Worm (Caenorhabditis elegans) whole organism, young adult: ENCODE measurements around the gene srsy-2.

Source experiments
- B0261.1 ChIP-seq: sonication (generic microtip); optimal IDR thresholded peaks from 2 replicates; lab custom pipeline; 2016; ENCODE audit warnings: mild to moderate bottlenecking, missing genetic modification characterization, moderate library complexity, missing compliant biosample characterization
- B0336.3 ChIP-seq: fragments of 200-800 bp; sonication (Bioruptor generic); IDR thresholded peaks from 2 replicates; pipeline ENCODE4 v1.3.6; 2022; ENCODE audit warnings: missing genetic modification characterization, missing compliant biosample characterization
- C06A6.2 ChIP-seq: fragments of 200-800 bp; sonication (Bioruptor generic); conservative IDR thresholded peaks from 2 replicates; pipeline ENCODE4 v1.3.6; 2022; ENCODE audit warnings: missing genetic modification characterization, missing compliant biosample characterization
- F22D6.2 ChIP-seq: sonication (generic microtip); optimal IDR thresholded peaks from 2 replicates; lab custom pipeline; 2016; ENCODE audit warnings: mild to moderate bottlenecking, missing genetic modification characterization, missing compliant biosample characterization
- F23B12.7 ChIP-seq: sonication (generic microtip); optimal IDR thresholded peaks from 2 replicates; lab custom pipeline; 2017; ENCODE audit warnings: missing genetic modification characterization, mild to moderate bottlenecking, missing compliant biosample characterization, antibody characterized with exemption, moderate library complexity; ENCODE audit not compliant: insufficient read depth
- F37B4.10 ChIP-seq: fragments of 200-800 bp; sonication (Bioruptor generic); IDR thresholded peaks from 2 replicates; pipeline ENCODE4 v1.3.6; 2022; ENCODE audit warnings: missing genetic modification characterization, missing compliant biosample characterization
- F39B2.1 ChIP-seq: fragments of 200-800 bp; sonication (Bioruptor generic); IDR thresholded peaks from 2 replicates; pipeline ENCODE4 v1.3.6; 2022; ENCODE audit warnings: missing genetic modification reagents, missing genetic modification characterization, missing compliant biosample characterization
- F52B5.7 ChIP-seq: sonication (generic microtip); optimal IDR thresholded peaks from 2 replicates; lab custom pipeline; 2016; ENCODE audit warnings: mild to moderate bottlenecking, missing genetic modification characterization, missing compliant biosample characterization
- T07F8.4 ChIP-seq: sonication (generic microtip); optimal IDR thresholded peaks from 2 replicates; lab custom pipeline; 2016; ENCODE audit warnings: mild to moderate bottlenecking, missing genetic modification characterization, moderate library complexity, missing compliant biosample characterization
- T26A5.8 ChIP-seq: sonication (generic microtip); optimal IDR thresholded peaks from 2 replicates; lab custom pipeline; 2016; ENCODE audit warnings: missing genetic modification characterization, missing compliant biosample characterization
- Y56A3A.18 ChIP-seq: fragments of 200-800 bp; sonication (Bioruptor generic); IDR thresholded peaks from 2 replicates; pipeline ENCODE4 v1.3.6; 2022; ENCODE audit warnings: missing genetic modification reagents, missing genetic modification characterization, missing compliant biosample characterization
- akir-1 ChIP-seq: fragments of 200-800 bp; sonication (Bioruptor generic); optimal IDR thresholded peaks from 2 replicates; lab custom pipeline; 2018; ENCODE audit warnings: mild to moderate bottlenecking, missing genetic modification characterization, moderate library complexity, missing compliant biosample characterization
- aptf-3 ChIP-seq: fragments of 200-800 bp; sonication (Bioruptor generic); IDR thresholded peaks from 2 replicates; pipeline ENCODE4 v1.3.6; 2022; ENCODE audit warnings: missing genetic modification characterization, missing compliant biosample characterization
- attf-5 ChIP-seq: fragments of 200-800 bp; sonication (Bioruptor generic); optimal IDR thresholded peaks from 2 replicates; lab custom pipeline; 2018; ENCODE audit warnings: mild to moderate bottlenecking, missing genetic modification characterization, missing compliant biosample characterization
- cebp-2 ChIP-seq: fragments of 200-800 bp; sonication (Bioruptor generic); IDR thresholded peaks from 2 replicates; pipeline ENCODE4 v1.3.6; 2022; ENCODE audit warnings: missing genetic modification characterization, missing compliant biosample characterization
- ceh-100 ChIP-seq: fragments of 200-800 bp; sonication (Bioruptor generic); IDR thresholded peaks from 2 replicates; pipeline ENCODE4 v1.3.6; 2022; ENCODE audit warnings: missing genetic modification reagents, missing genetic modification characterization, missing compliant biosample characterization
- ceh-40 ChIP-seq: fragments of 200-800 bp; sonication (Bioruptor generic); IDR thresholded peaks from 2 replicates; pipeline ENCODE4 v1.3.6; 2022; ENCODE audit warnings: missing genetic modification characterization, missing compliant biosample characterization
- ceh-79 ChIP-seq: sonication (generic microtip); optimal IDR thresholded peaks from 2 replicates; lab custom pipeline; 2017; ENCODE audit warnings: mild to moderate bottlenecking, missing genetic modification characterization, missing compliant biosample characterization
- ceh-91 ChIP-seq: fragments of 200-800 bp; sonication (Bioruptor generic); IDR thresholded peaks from 2 replicates; pipeline ENCODE4 v1.3.6; 2022; ENCODE audit warnings: missing genetic modification reagents, missing genetic modification characterization, missing compliant biosample characterization
- efl-1 ChIP-seq: fragments of 150-350 bp; optimal IDR thresholded peaks from 2 replicates; lab custom pipeline; 2014; ENCODE audit warnings: missing biosample characterization, missing genetic modification reagents, missing genetic modification characterization
- egl-44 ChIP-seq: fragments of 200-800 bp; sonication (Bioruptor generic); IDR thresholded peaks from 2 replicates; pipeline ENCODE4 v1.3.6; 2022; ENCODE audit warnings: missing genetic modification reagents, missing genetic modification characterization, missing compliant biosample characterization
- egrh-3 ChIP-seq: fragments of 200-800 bp; sonication (Bioruptor generic); IDR thresholded peaks from 2 replicates; pipeline ENCODE4 v1.3.6; 2022; ENCODE audit warnings: missing genetic modification reagents, missing genetic modification characterization, missing compliant biosample characterization
- ekl-4 ChIP-seq: fragments of 200-800 bp; sonication (Bioruptor generic); IDR thresholded peaks from 2 replicates; pipeline ENCODE4 v1.3.6; 2022; ENCODE audit warnings: missing genetic modification reagents, missing genetic modification characterization, missing compliant biosample characterization
- fkh-3 ChIP-seq: sonication (generic microtip); optimal IDR thresholded peaks from 2 replicates; lab custom pipeline; 2016; ENCODE audit warnings: mild to moderate bottlenecking, missing genetic modification characterization, missing compliant biosample characterization
- him-1 ChIP-seq: sonication (generic microtip); optimal IDR thresholded peaks from 2 replicates; lab custom pipeline; 2016; ENCODE audit warnings: missing genotype, missing genetic modification reagents, missing genetic modification characterization, missing compliant biosample characterization
- hmg-1.2 ChIP-seq: fragments of 200-800 bp; sonication (Bioruptor generic); IDR thresholded peaks from 2 replicates; pipeline ENCODE4 v1.3.6; 2022; ENCODE audit warnings: missing genetic modification reagents, missing genetic modification characterization, missing compliant biosample characterization
- hmg-20 ChIP-seq: fragments of 200-800 bp; sonication (Bioruptor generic); IDR thresholded peaks from 2 replicates; pipeline ENCODE4 v1.3.6; 2022; ENCODE audit warnings: missing genetic modification reagents, missing genetic modification characterization, missing compliant biosample characterization
- lag-1 ChIP-seq: fragments of 200-800 bp; sonication (Bioruptor generic); IDR thresholded peaks from 2 replicates; pipeline ENCODE4 v1.3.6; 2022; ENCODE audit warnings: missing genetic modification reagents, missing genetic modification characterization, missing compliant biosample characterization
- lin-35 ChIP-seq, 3 experiments: fragments of 150-350 bp in 2 of 3; sonication (generic microtip) in 1 of 3; optimal IDR thresholded peaks; 2 replicates each; lab custom pipeline; 2014 to 2018; ENCODE audit warnings: missing biosample characterization in 3 of 3, missing genetic modification characterization in 3 of 3, missing genetic modification reagents in 3 of 3
- lin-54 ChIP-seq: fragments of 200-800 bp; sonication (Bioruptor generic); optimal IDR thresholded peaks from 2 replicates; lab custom pipeline; 2018; ENCODE audit warnings: mild to moderate bottlenecking, missing genetic modification characterization, missing compliant biosample characterization
- lsy-27 ChIP-seq: sonication (generic microtip); optimal IDR thresholded peaks from 2 replicates; lab custom pipeline; 2017; ENCODE audit warnings: missing genetic modification characterization, mild to moderate bottlenecking, missing compliant biosample characterization, antibody characterized with exemption, missing genotype, borderline replicate concordance; ENCODE audit not compliant: insufficient read depth
- madf-10 ChIP-seq: sonication (generic microtip); optimal IDR thresholded peaks from 2 replicates; lab custom pipeline; 2016; ENCODE audit warnings: mild to moderate bottlenecking, missing genetic modification characterization, missing compliant biosample characterization
- madf-3 ChIP-seq: fragments of 200-800 bp; sonication (Bioruptor generic); IDR thresholded peaks from 2 replicates; pipeline ENCODE4 v1.3.6; 2022; ENCODE audit warnings: missing genetic modification reagents, missing genetic modification characterization, missing compliant biosample characterization
- madf-8 ChIP-seq: fragments of 200-800 bp; sonication (Bioruptor generic); conservative IDR thresholded peaks from 2 replicates; pipeline ENCODE4 v1.3.6; 2022; ENCODE audit warnings: missing genetic modification reagents, missing genetic modification characterization, missing compliant biosample characterization
- nfya-2 ChIP-seq: fragments of 200-800 bp; sonication (Bioruptor generic); IDR thresholded peaks from 2 replicates; pipeline ENCODE4 v1.3.6; 2022; ENCODE audit warnings: missing genetic modification reagents, missing genetic modification characterization, missing compliant biosample characterization
- nfyb-1 ChIP-seq: fragments of 200-800 bp; sonication (Bioruptor generic); IDR thresholded peaks from 2 replicates; pipeline ENCODE4 v1.3.6; 2022; ENCODE audit warnings: missing genetic modification reagents, missing genetic modification characterization, missing compliant biosample characterization
- nhr-120 ChIP-seq: fragments of 200-800 bp; sonication (Bioruptor generic); IDR thresholded peaks from 2 replicates; pipeline ENCODE4 v1.3.6; 2022; ENCODE audit warnings: missing genetic modification characterization, missing compliant biosample characterization
- nhr-80 ChIP-seq: sonication (generic microtip); optimal IDR thresholded peaks from 2 replicates; lab custom pipeline; 2016; ENCODE audit warnings: missing genetic modification characterization, missing compliant biosample characterization
- rec-8 ChIP-seq, 2 experiments: sonication (generic microtip); optimal IDR thresholded peaks; 2 replicates each; lab custom pipeline; 2016; ENCODE audit warnings: mild to moderate bottlenecking in 2 of 2, missing genetic modification characterization in 2 of 2, missing genetic modification reagents in 2 of 2, missing genotype in 2 of 2, missing biosample characterization in 1 of 2, missing compliant biosample characterization in 1 of 2, moderate library complexity in 1 of 2
- snpc-1.1 ChIP-seq: sonication (generic microtip); optimal IDR thresholded peaks from 2 replicates; lab custom pipeline; 2017; ENCODE audit warnings: missing genetic modification characterization, mild to moderate bottlenecking, missing compliant biosample characterization, antibody characterized with exemption, moderate library complexity, missing genotype, missing genetic modification reagents; ENCODE audit not compliant: insufficient read depth
- snpc-1.3 ChIP-seq: sonication (generic microtip); optimal IDR thresholded peaks from 2 replicates; lab custom pipeline; 2017; ENCODE audit warnings: missing genetic modification characterization, mild to moderate bottlenecking, missing compliant biosample characterization, antibody characterized with exemption, moderate library complexity, missing genotype, missing genetic modification reagents; ENCODE audit not compliant: insufficient read depth
- sptf-2 ChIP-seq: fragments of 200-800 bp; sonication (Bioruptor generic); optimal IDR thresholded peaks from 2 replicates; lab custom pipeline; 2018; ENCODE audit warnings: mild to moderate bottlenecking, missing genetic modification characterization, missing compliant biosample characterization
- tbp1 ChIP-seq: fragments of 200-800 bp; sonication (Bioruptor generic); optimal IDR thresholded peaks from 2 replicates; lab custom pipeline; 2018; ENCODE audit warnings: mild to moderate bottlenecking, missing genetic modification characterization, missing compliant biosample characterization
- tbx-9 ChIP-seq: sonication (generic microtip); optimal IDR thresholded peaks from 2 replicates; lab custom pipeline; 2016; ENCODE audit warnings: borderline replicate concordance, missing genetic modification characterization, inconsistent platforms, missing compliant biosample characterization
- tlf-1 ChIP-seq: fragments of 200-800 bp; sonication (Bioruptor generic); optimal IDR thresholded peaks from 2 replicates; lab custom pipeline; 2018; ENCODE audit warnings: mild to moderate bottlenecking, missing genetic modification characterization, missing compliant biosample characterization
- unc-130 ChIP-seq: sonication (generic microtip); optimal IDR thresholded peaks from 2 replicates; lab custom pipeline; 2016; ENCODE audit warnings: missing genetic modification reagents, missing genetic modification characterization, missing compliant biosample characterization
- ztf-18 ChIP-seq: sonication (generic microtip); optimal IDR thresholded peaks from 2 replicates; lab custom pipeline; 2016; ENCODE audit warnings: missing genotype, mild to moderate bottlenecking, missing genetic modification characterization, missing compliant biosample characterization
- ztf-25 ChIP-seq: fragments of 200-800 bp; sonication (Bioruptor generic); IDR thresholded peaks from 2 replicates; pipeline ENCODE4 v1.3.6; 2022; ENCODE audit warnings: missing genetic modification reagents, missing genetic modification characterization, missing compliant biosample characterization

srsy-2 gene

ce11 chrII:6248503-6248902, 21.6 kb upstream of the srsy-2 start (continued):
- TF ChIP-seq T07F8.4 (peak; percentile 63), F39B2.1 (GFP tag; lab: Robert Waterston, UW) (no peak), ztf-25 (GFP tag; lab: Robert Waterston, UW) (no peak), ekl-4 (GFP tag; lab: Robert Waterston, UW) (peak; percentile 87), ceh-100 (peak; percentile 46; the same call in 1 of the 2 replicates), nhr-80 (peak; percentile 35), ceh-79 (no peak), efl-1 (GFP tag; lab: Kevin White, UChicago) (no peak), aptf-3 (GFP tag; lab: Robert Waterston, UW) (no peak), lin-35 (GFP tag; optimal IDR thresholded peaks at IDR 0.05; lab: Kevin White, UChicago) (peak in 1 of 3 experiments; percentile 30), F37B4.10 (GFP tag; lab: Robert Waterston, UW) (no peak), lsy-27 (no peak), akir-1 (GFP tag; lab: Kevin White, UChicago) (no peak), Y56A3A.18 (GFP tag; lab: Robert Waterston, UW) (no peak), ztf-18 (tag; lab: Kevin White, UChicago) (peak; percentile 68), ceh-40 (GFP tag; lab: Robert Waterston, UW) (no peak), cebp-2 (GFP tag; lab: Robert Waterston, UW) (0 out of 2 replicates have a peak, but pooled peaks have one; percentile 41), egrh-3 (GFP tag; lab: Robert Waterston, UW) (peak; percentile 17; the same call in 1 of the 2 replicates), B0336.3 (GFP tag; lab: Robert Waterston, UW) (0 out of 2 replicates have a peak, but pooled peaks have one; percentile 13), tlf-1 (GFP tag; lab: Kevin White, UChicago) (peak; percentile 1), hmg-20 (GFP tag; lab: Robert Waterston, UW) (no peak), snpc-1.1 (tag; lab: Kevin White, UChicago) (no peak), B0261.1 (tag; lab: Kevin White, UChicago) (peak; percentile 80), lag-1 (no peak), F22D6.2 (tag; lab: Kevin White, UChicago) (no peak), F52B5.7 (tag; lab: Kevin White, UChicago) (peak; percentile 17), lin-54 (GFP tag; lab: Kevin White, UChicago) (peak; percentile 62), madf-10 (peak; percentile 37), rec-8 (tag; optimal IDR thresholded peaks at IDR 0.05; lab: Kevin White, UChicago) (peak; percentile 47 to 49), ceh-91 (GFP tag; lab: Robert Waterston, UW) (no peak), snpc-1.3 (tag; lab: Kevin White, UChicago) (no peak), him-1 (tag; lab: Kevin White, UChicago) (no peak), T26A5.8 (tag; lab: Kevin White, UChicago) (no peak), nhr-120 (GFP tag; lab: Robert Waterston, UW) (no peak), nfya-2 (no peak), tbp1 (GFP tag; lab: Kevin White, UChicago) (peak; percentile 92), nfyb-1 (GFP tag; lab: Robert Waterston, UW) (peak; percentile 63), sptf-2 (GFP tag; lab: Kevin White, UChicago) (peak; percentile 27), fkh-3 (peak; percentile 63), egl-44 (no peak; the same call in 1 of the 2 replicates), attf-5 (peak; percentile 68), F23B12.7 (tag; lab: Kevin White, UChicago) (peak; percentile 95), hmg-1.2 (GFP tag; lab: Robert Waterston, UW) (peak; percentile 41), tbx-9 (tag; lab: Kevin White, UChicago) (no peak), unc-130 (GFP tag; lab: Kevin White, UChicago) (peak; percentile 1), madf-8 (GFP tag; lab: Robert Waterston, UW) (0 out of 2 replicates have a peak, but pooled peaks have one; percentile 3), C06A6.2 (0 out of 2 replicates have a peak, but pooled peaks have one; percentile 20), madf-3 (GFP tag; lab: Robert Waterston, UW) (no peak)
